Fruit fly (Drosophila melanogaster): ENCODE data around the gene CG11226.

DNA sequence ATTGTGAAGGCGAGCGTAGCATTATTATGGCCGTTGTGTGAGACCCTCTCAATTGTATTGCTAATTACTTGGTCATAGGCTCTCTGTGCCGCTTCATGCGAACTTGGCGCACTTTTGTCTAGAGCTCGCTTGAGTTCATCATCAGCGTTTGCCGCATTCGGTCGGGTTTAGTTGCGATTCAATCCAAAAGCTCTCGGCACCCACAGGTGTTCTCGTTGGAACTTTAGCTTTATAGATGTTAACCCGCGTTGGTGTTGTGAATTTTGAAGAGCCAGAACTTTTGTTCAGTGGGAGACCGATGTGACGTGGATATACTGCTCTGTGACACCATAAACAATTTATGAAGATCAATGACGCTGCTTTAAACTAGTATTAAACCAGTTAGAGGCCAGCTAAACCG, 44.0 kb downstream of the CG11226 start, which contains the start of gene slif:
- TF ChIP-seq fd102C (GFP tag; optimal IDR thresholded peaks at IDR 0.05) (no peak), CG32532 (GFP tag; IDR thresholded peaks at IDR 0.05) (no peak), br (optimal IDR thresholded peaks at IDR 0.05) (no peak), Dip3 (GFP tag; optimal IDR thresholded peaks at IDR 0.05) (no peak), D19A (tag; optimal IDR thresholded peaks at IDR 0.05) (no peak), inv (GFP tag; IDR thresholded peaks at IDR 0.05; ENCODE audit: partially characterized antibody) (no peak), GATAe (GFP tag; conservative IDR thresholded peaks at IDR 0.05) (no peak), bcd (GFP tag; optimal IDR thresholded peaks at IDR 0.05) (no peak), nerfin-2 (GFP tag; IDR thresholded peaks at IDR 0.05; ENCODE audit: partially characterized antibody) (no peak), CG2129 (GFP tag; IDR thresholded peaks at IDR 0.05; ENCODE audit: partially characterized antibody) (no peak), CG8765 (GFP tag; IDR thresholded peaks at IDR 0.05) (no peak), CG13296 (GFP tag; optimal IDR thresholded peaks at IDR 0.05) (no peak), insv (GFP tag; optimal IDR thresholded peaks at IDR 0.05) (no peak)

Data from whole organism, embryonic.